Fruit fly (Drosophila melanogaster) whole organism, embryonic: ENCODE data around the gene CG8675.

Experiments used
- Adf1 ChIP-seq: fragments of 200-800 bp; sonication (Bioruptor generic); IDR thresholded peaks from 2 replicates; pipeline ENCODE4 v1.3.6; 2022; ENCODE audit warnings: missing biosample characterization, missing genetic modification characterization
- B-H1 ChIP-seq: fragments of 200-800 bp; sonication (Bioruptor generic); IDR thresholded peaks from 3 replicates; pipeline ENCODE4 v1.3.6; 2022; ENCODE audit warnings: missing biosample characterization, missing genetic modification characterization
- Blimp-1 ChIP-seq: fragments of 200-800 bp; sonication (Bioruptor generic); optimal IDR thresholded peaks from 3 replicates; lab custom pipeline; 2018; ENCODE audit warnings: missing biosample characterization, missing genetic modification characterization, mild to moderate bottlenecking, moderate library complexity, missing genetic modification reagents
- C15 ChIP-seq: fragments of 200-800 bp; sonication (Bioruptor generic); IDR thresholded peaks from 3 replicates; pipeline ENCODE4 v1.3.6; 2022; ENCODE audit warnings: missing biosample characterization, missing genetic modification characterization
- CG1024 ChIP-seq: fragments of 200-800 bp; sonication (Bioruptor generic); IDR thresholded peaks from 2 replicates; pipeline ENCODE4 v1.3.6; 2022; ENCODE audit warnings: missing biosample characterization, missing genetic modification characterization
- CG10366 ChIP-seq: fragments of 200-800 bp; sonication (Bioruptor generic); IDR thresholded peaks from 2 replicates; pipeline ENCODE4 v1.3.6; 2022; ENCODE audit warnings: missing biosample characterization, missing genetic modification characterization
- CG12299 ChIP-seq: fragments of 200-800 bp; sonication (Bioruptor generic); optimal IDR thresholded peaks from 2 replicates; lab custom pipeline; 2018; ENCODE audit warnings: missing biosample characterization, mild to moderate bottlenecking, missing genetic modification characterization
- CG13894 ChIP-seq: fragments of 200-800 bp; sonication (Bioruptor generic); optimal IDR thresholded peaks from 3 replicates; lab custom pipeline; 2018; ENCODE audit warnings: missing biosample characterization, mild to moderate bottlenecking, missing genetic modification characterization, moderate library complexity
- CG14710 ChIP-seq: fragments of 200-800 bp; sonication (Bioruptor generic); optimal IDR thresholded peaks from 3 replicates; lab custom pipeline; 2019; ENCODE audit warnings: missing biosample characterization, mild to moderate bottlenecking, missing genetic modification characterization, moderate library complexity
- CG15269 ChIP-seq: fragments of 200-800 bp; sonication (Bioruptor generic); optimal IDR thresholded peaks from 2 replicates; lab custom pipeline; 2018; ENCODE audit warnings: missing biosample characterization, mild to moderate bottlenecking, missing genetic modification characterization, moderate library complexity
- CG18599 ChIP-seq: fragments of 200-800 bp; sonication (Bioruptor generic); optimal IDR thresholded peaks from 3 replicates; lab custom pipeline; 2017; ENCODE audit warnings: missing biosample characterization, missing genetic modification characterization, mild to moderate bottlenecking, moderate library complexity, missing genetic modification reagents
- CG30431 ChIP-seq: fragments of 200-800 bp; sonication (Bioruptor generic); optimal IDR thresholded peaks from 2 replicates; lab custom pipeline; 2017; ENCODE audit warnings: missing biosample characterization, missing genetic modification characterization
- CG4328 ChIP-seq: fragments of 200-800 bp; sonication (Bioruptor generic); optimal IDR thresholded peaks from 3 replicates; lab custom pipeline; 2017; ENCODE audit warnings: missing biosample characterization, missing genetic modification reagents, missing genetic modification characterization
- CG4854 ChIP-seq: fragments of 200-800 bp; sonication (Bioruptor generic); optimal IDR thresholded peaks from 2 replicates; lab custom pipeline; 2016; ENCODE audit warnings: missing biosample characterization, missing genetic modification characterization, inconsistent platforms
- CG7271 ChIP-seq: fragments of 200-800 bp; sonication (Bioruptor generic); optimal IDR thresholded peaks from 2 replicates; lab custom pipeline; 2018; ENCODE audit warnings: missing biosample characterization, mild to moderate bottlenecking, missing genetic modification characterization, moderate library complexity
- CG7745 ChIP-seq: fragments of 200-800 bp; sonication (Bioruptor generic); optimal IDR thresholded peaks from 2 replicates; lab custom pipeline; 2018; ENCODE audit warnings: missing biosample characterization, mild to moderate bottlenecking, missing genetic modification characterization, moderate library complexity
- Dip2 ChIP-seq: fragments of 200-800 bp; sonication (Bioruptor generic); IDR thresholded peaks from 2 replicates; pipeline ENCODE4 v1.3.6; 2022; ENCODE audit warnings: missing biosample characterization, missing genetic modification characterization
- HLH54F ChIP-seq: fragments of 200-800 bp; sonication (Bioruptor generic); optimal IDR thresholded peaks from 3 replicates; lab custom pipeline; 2016; ENCODE audit warnings: missing biosample characterization, missing genetic modification characterization
- Hey ChIP-seq: fragments of 200-800 bp; sonication (Bioruptor generic); optimal IDR thresholded peaks from 3 replicates; lab custom pipeline; 2018; ENCODE audit warnings: missing biosample characterization, mild to moderate bottlenecking, missing genetic modification characterization
- NC2β ChIP-seq: fragments of 200-800 bp; sonication (Bioruptor generic); optimal IDR thresholded peaks from 2 replicates; lab custom pipeline; 2016; ENCODE audit warnings: missing biosample characterization, missing genetic modification characterization
- NFAT ChIP-seq: fragments of 200-800 bp; sonication (Bioruptor generic); IDR thresholded peaks from 2 replicates; pipeline ENCODE4 v1.3.6; 2022; ENCODE audit warnings: missing biosample characterization, missing genetic modification characterization
- Nf-YB ChIP-seq: fragments of 200-800 bp; sonication (Bioruptor generic); optimal IDR thresholded peaks from 3 replicates; lab custom pipeline; 2019; ENCODE audit warnings: missing biosample characterization, mild to moderate bottlenecking, missing genetic modification characterization, moderate library complexity
- Trl ChIP-seq, 3 experiments: fragments of >200 bp in 2 of 3; fragments of 200-800 bp in 1 of 3; sonication (Bioruptor generic) in 1 of 3; optimal IDR thresholded peaks; 2 replicates in 1 of 3; 3 replicates in 2 of 3; lab custom pipeline; 2016 to 2017; ENCODE audit warnings: missing biosample characterization in 1 of 3, missing genetic modification characterization in 1 of 3
- YL-1 ChIP-seq: fragments of 200-800 bp; sonication (Bioruptor generic); optimal IDR thresholded peaks from 3 replicates; lab custom pipeline; 2017; ENCODE audit warnings: missing biosample characterization, mild to moderate bottlenecking, missing genetic modification characterization
- abd-A ChIP-seq: fragments of 200-800 bp; sonication (Bioruptor generic); optimal IDR thresholded peaks from 3 replicates; lab custom pipeline; 2019; ENCODE audit warnings: missing biosample characterization, mild to moderate bottlenecking, missing genetic modification characterization, moderate library complexity
- amos ChIP-seq: fragments of 200-800 bp; sonication (Bioruptor generic); IDR thresholded peaks from 2 replicates; pipeline ENCODE4 v1.3.6; 2022; ENCODE audit warnings: missing biosample characterization, missing genetic modification characterization; ENCODE audit not compliant: partially characterized antibody
- bsh ChIP-seq, 2 experiments: fragments of 200-800 bp; sonication (Bioruptor generic); optimal IDR thresholded peaks; 2 replicates each; lab custom pipeline; 2017 to 2018; ENCODE audit warnings: mild to moderate bottlenecking in 2 of 2, missing biosample characterization in 2 of 2, missing genetic modification characterization in 2 of 2, moderate library complexity in 1 of 2
- caup ChIP-seq: fragments of 200-800 bp; sonication (Bioruptor generic); optimal IDR thresholded peaks from 3 replicates; lab custom pipeline; 2017; ENCODE audit warnings: missing biosample characterization, mild to moderate bottlenecking, missing genetic modification characterization, moderate library complexity; ENCODE audit not compliant: severe bottlenecking
- chm ChIP-seq: fragments of 200-800 bp; sonication (Bioruptor generic); IDR thresholded peaks from 2 replicates; pipeline ENCODE4 v1.3.6; 2022; ENCODE audit warnings: missing biosample characterization, missing genetic modification characterization
- dmrt99B ChIP-seq: fragments of 200-800 bp; sonication (Bioruptor generic); optimal IDR thresholded peaks from 2 replicates; lab custom pipeline; 2018; ENCODE audit warnings: missing biosample characterization, mild to moderate bottlenecking, missing genetic modification characterization, moderate library complexity
- eve ChIP-seq, 2 experiments: fragments of >200 bp; optimal IDR thresholded peaks; 2 replicates each; lab custom pipeline; 2017; ENCODE audit warnings: missing biosample characterization in 2 of 2, missing genetic modification characterization in 2 of 2
- ewg ChIP-seq: fragments of 200-800 bp; sonication (Bioruptor generic); optimal IDR thresholded peaks from 3 replicates; lab custom pipeline; 2017; ENCODE audit warnings: mild to moderate bottlenecking, missing biosample characterization, missing genetic modification reagents, missing genetic modification characterization
- gce ChIP-seq: fragments of 200-800 bp; sonication (Bioruptor generic); IDR thresholded peaks from 3 replicates; pipeline ENCODE4 v1.3.6; 2022; ENCODE audit warnings: missing biosample characterization, missing genetic modification characterization
- gsb-n ChIP-seq: fragments of 200-800 bp; sonication (Bioruptor generic); optimal IDR thresholded peaks from 3 replicates; lab custom pipeline; 2018; ENCODE audit warnings: missing biosample characterization, mild to moderate bottlenecking, missing genetic modification characterization
- oc ChIP-seq: fragments of 200-800 bp; sonication (Bioruptor generic); optimal IDR thresholded peaks from 2 replicates; lab custom pipeline; 2018; ENCODE audit warnings: missing biosample characterization, mild to moderate bottlenecking, missing genetic modification characterization, moderate library complexity
- phol ChIP-seq: fragments of 200-800 bp; sonication (Bioruptor generic); optimal IDR thresholded peaks from 3 replicates; lab custom pipeline; 2018; ENCODE audit warnings: missing biosample characterization, mild to moderate bottlenecking, missing genetic modification characterization, moderate library complexity
- pita ChIP-seq: fragments of 200-800 bp; sonication (Bioruptor generic); optimal IDR thresholded peaks from 2 replicates; lab custom pipeline; 2017; ENCODE audit warnings: missing biosample characterization, mild to moderate bottlenecking, missing genetic modification characterization
- rib ChIP-seq: fragments of 200-800 bp; sonication (Bioruptor generic); IDR thresholded peaks from 2 replicates; pipeline ENCODE4 v1.3.6; 2022; ENCODE audit warnings: missing biosample characterization, missing genetic modification characterization
- ro ChIP-seq: fragments of 200-800 bp; sonication (Bioruptor generic); IDR thresholded peaks from 2 replicates; pipeline ENCODE4 v1.3.6; 2022; ENCODE audit warnings: missing biosample characterization, missing genetic modification characterization
- sc ChIP-seq, 3 experiments: fragments of >200 bp in 2 of 3; fragments of 200-800 bp in 1 of 3; sonication (Bioruptor generic) in 1 of 3; optimal IDR thresholded peaks; 2 replicates in 2 of 3; 3 replicates in 1 of 3; lab custom pipeline; 2017; ENCODE audit warnings: mild to moderate bottlenecking in 1 of 3, missing biosample characterization in 1 of 3, missing genetic modification characterization in 1 of 3, missing genetic modification reagents in 1 of 3
- sens ChIP-seq: fragments of 200-800 bp; sonication (Bioruptor generic); peaks from one replicate; lab custom pipeline; 2016; ENCODE audit warnings: missing biosample characterization, missing genetic modification characterization
- tap ChIP-seq: fragments of 200-800 bp; optimal IDR thresholded peaks from 3 replicates; lab custom pipeline; 2019; ENCODE audit warnings: missing biosample characterization, mild to moderate bottlenecking, missing genetic modification characterization, moderate library complexity
- wdn ChIP-seq: fragments of 200-800 bp; sonication (Bioruptor generic); IDR thresholded peaks from 2 replicates; pipeline ENCODE4 v1.3.6; 2022; ENCODE audit warnings: missing biosample characterization, missing genetic modification characterization

CG8675 gene

dm6 chrX:17236468-17236867, 12.8 kb downstream of the CG8675 start:
- peak; percentile 68 for TF ChIP-seq Blimp-1 (GFP tag; lab: Kevin White, UChicago)
- TF ChIP-seq amos (GFP tag; lab: Robert Waterston, UW): no peak
- TF ChIP-seq oc (tag; lab: Kevin White, UChicago): peak; percentile 90

- no peak for TF ChIP-seq NFAT (GFP tag; lab: Robert Waterston, UW)
- peak in 1 of 2 experiments; percentile 28 for TF ChIP-seq Trl (optimal IDR thresholded peaks at IDR 0.05; lab: Kevin White, UChicago)
- no peak for TF ChIP-seq Trl (GFP tag; optimal IDR thresholded peaks at IDR 0.05; lab: Kevin White, UChicago)
- TF ChIP-seq, all 482 proteins: peak for 1
Observed at dm6 chrX:17232642-17233041, 16.7 kb downstream of the CG8675 start, which contains the start of gene f. f (plus strand) TSS chrX:17232942.

- no peak for TF ChIP-seq CG4854 (GFP tag; lab: Kevin White, UChicago)
- TF ChIP-seq CG30431 (GFP tag; lab: Kevin White, UChicago): no peak
- no peak for TF ChIP-seq dmrt99B (tag; lab: Kevin White, UChicago)
- no peak for TF ChIP-seq CG14710 (tag; lab: Kevin White, UChicago)
- no peak for TF ChIP-seq Hey
- no peak for TF ChIP-seq gsb-n
- no peak for TF ChIP-seq abd-A (tag; lab: Kevin White, UChicago)
- no peak for TF ChIP-seq CG7271 (tag; lab: Kevin White, UChicago)
- TF ChIP-seq, all 482 proteins: peak for 0
Observed at dm6 chrX:17230944-17231343, 18.4 kb downstream of the CG8675 start, which contains the start of gene CG10597. CG10597 (minus strand) TSS chrX:17231044.

- TF ChIP-seq YL-1 (no peak), CG13894 (tag; lab: Kevin White, UChicago) (no peak), ewg (GFP tag; lab: Kevin White, UChicago) (no peak), chm (no peak), CG7271 (tag; lab: Kevin White, UChicago) (no peak), CG12299 (tag; lab: Kevin White, UChicago) (no peak), Adf1 (GFP tag; lab: Robert Waterston, UW) (no peak), tap (no peak), gce (GFP tag; lab: Robert Waterston, UW) (no peak), HLH54F (GFP tag; lab: Kevin White, UChicago) (no peak), CG7745 (no peak), CG4328 (GFP tag; lab: Kevin White, UChicago) (no peak), rib (no peak), ro (no peak), CG1024 (GFP tag; lab: Robert Waterston, UW) (no peak), eve (GFP tag; optimal IDR thresholded peaks at IDR 0.05; lab: Kevin White, UChicago) (no peak), NC2β (GFP tag; lab: Kevin White, UChicago) (peak; percentile 44), sens (GFP tag; lab: Kevin White, UChicago) (peak; percentile 76), pita (peak; percentile 16), wdn (GFP tag; lab: Robert Waterston, UW) (no peak), sc (optimal IDR thresholded peaks at IDR 0.05; lab: Kevin White, UChicago) (no peak), sc (GFP tag; optimal IDR thresholded peaks at IDR 0.05; lab: Kevin White, UChicago) (peak; percentile 5), caup (GFP tag; lab: Kevin White, UChicago) (no peak), B-H1 (GFP tag; lab: Robert Waterston, UW) (no peak), bsh (GFP tag; optimal IDR thresholded peaks at IDR 0.05; lab: Kevin White, UChicago) (peak in 1 of 2 experiments; percentile 35), CG18599 (GFP tag; lab: Kevin White, UChicago) (no peak), Nf-YB (GFP tag; lab: Kevin White, UChicago) (no peak), CG15269 (tag; lab: Kevin White, UChicago) (no peak), gsb-n (no peak), CG10366 (GFP tag; lab: Robert Waterston, UW) (no peak), C15 (GFP tag; lab: Robert Waterston, UW) (no peak), Dip2 (GFP tag; lab: Robert Waterston, UW) (peak; percentile 80), phol (tag; lab: Kevin White, UChicago) (no peak)
Observed at dm6 chrX:17229475-17230169, 19.7 kb downstream of the CG8675 start.
